Worm (Caenorhabditis elegans) whole organism, young adult: ENCODE data around the gene dod-22.

Experiments used
- B0035.1 ChIP-seq: sonication (generic microtip); optimal IDR thresholded peaks from 2 replicates; lab custom pipeline; 2016; ENCODE audit warnings: missing genetic modification characterization, mild to moderate bottlenecking, missing compliant biosample characterization, missing genotype, missing genetic modification reagents
- B0336.3 ChIP-seq: fragments of 200-800 bp; sonication (Bioruptor generic); IDR thresholded peaks from 2 replicates; pipeline ENCODE4 v1.3.6; 2022; ENCODE audit warnings: missing genetic modification characterization, missing compliant biosample characterization
- C06A6.2 ChIP-seq: fragments of 200-800 bp; sonication (Bioruptor generic); conservative IDR thresholded peaks from 2 replicates; pipeline ENCODE4 v1.3.6; 2022; ENCODE audit warnings: missing genetic modification characterization, missing compliant biosample characterization
- F23B12.7 ChIP-seq: sonication (generic microtip); optimal IDR thresholded peaks from 2 replicates; lab custom pipeline; 2017; ENCODE audit warnings: missing genetic modification characterization, mild to moderate bottlenecking, missing compliant biosample characterization, antibody characterized with exemption, moderate library complexity; ENCODE audit not compliant: insufficient read depth
- F33H1.4 ChIP-seq: fragments of 200-800 bp; sonication (Bioruptor generic); IDR thresholded peaks from 2 replicates; pipeline ENCODE4 v1.3.6; 2022; ENCODE audit warnings: missing genetic modification reagents, missing genetic modification characterization, missing compliant biosample characterization
- F37B4.10 ChIP-seq: fragments of 200-800 bp; sonication (Bioruptor generic); IDR thresholded peaks from 2 replicates; pipeline ENCODE4 v1.3.6; 2022; ENCODE audit warnings: missing genetic modification characterization, missing compliant biosample characterization
- F39B2.1 ChIP-seq: fragments of 200-800 bp; sonication (Bioruptor generic); IDR thresholded peaks from 2 replicates; pipeline ENCODE4 v1.3.6; 2022; ENCODE audit warnings: missing genetic modification reagents, missing genetic modification characterization, missing compliant biosample characterization
- F49E8.2 ChIP-seq: sonication (generic microtip); optimal IDR thresholded peaks from 3 replicates; lab custom pipeline; 2017; ENCODE audit warnings: missing genetic modification characterization, mild to moderate bottlenecking, missing compliant biosample characterization, antibody characterized with exemption, moderate library complexity; ENCODE audit not compliant: insufficient read depth
- F52B5.7 ChIP-seq: sonication (generic microtip); optimal IDR thresholded peaks from 2 replicates; lab custom pipeline; 2016; ENCODE audit warnings: mild to moderate bottlenecking, missing genetic modification characterization, missing compliant biosample characterization
- F55B11.4 ChIP-seq: sonication (generic microtip); optimal IDR thresholded peaks from 2 replicates; lab custom pipeline; 2016; ENCODE audit warnings: missing compliant biosample characterization, missing genetic modification characterization, borderline replicate concordance; ENCODE audit not compliant: insufficient read depth
- F57C9.4 ChIP-seq: sonication (generic microtip); optimal IDR thresholded peaks from 2 replicates; lab custom pipeline; 2017; ENCODE audit warnings: mild to moderate bottlenecking, missing genetic modification characterization, missing compliant biosample characterization
- K12H6.12 ChIP-seq: fragments of 200-800 bp; sonication (Bioruptor generic); optimal IDR thresholded peaks from 2 replicates; lab custom pipeline; 2018; ENCODE audit warnings: mild to moderate bottlenecking, missing genetic modification characterization, missing compliant biosample characterization
- T07F8.4 ChIP-seq: sonication (generic microtip); optimal IDR thresholded peaks from 2 replicates; lab custom pipeline; 2016; ENCODE audit warnings: mild to moderate bottlenecking, missing genetic modification characterization, moderate library complexity, missing compliant biosample characterization
- Y53G8AR.9 ChIP-seq: fragments of 200-800 bp; sonication (Bioruptor generic); conservative IDR thresholded peaks from 2 replicates; pipeline ENCODE4 v1.3.6; 2022; ENCODE audit warnings: missing genetic modification reagents, missing genetic modification characterization, missing compliant biosample characterization
- akir-1 ChIP-seq: fragments of 200-800 bp; sonication (Bioruptor generic); optimal IDR thresholded peaks from 2 replicates; lab custom pipeline; 2018; ENCODE audit warnings: mild to moderate bottlenecking, missing genetic modification characterization, moderate library complexity, missing compliant biosample characterization
- ama-1 ChIP-seq, 3 experiments: fragments of 150-350 bp in 1 of 3; sonication (generic microtip) in 2 of 3; optimal IDR thresholded peaks; 2 replicates each; lab custom pipeline; 2014 to 2018; ENCODE audit warnings: missing biosample characterization in 2 of 3, missing genetic modification characterization in 2 of 3, missing genetic modification reagents in 2 of 3
- aptf-3 ChIP-seq: fragments of 200-800 bp; sonication (Bioruptor generic); IDR thresholded peaks from 2 replicates; pipeline ENCODE4 v1.3.6; 2022; ENCODE audit warnings: missing genetic modification characterization, missing compliant biosample characterization
- attf-6 ChIP-seq: fragments of 200-800 bp; sonication (Bioruptor generic); IDR thresholded peaks from 2 replicates; pipeline ENCODE4 v1.3.6; 2022; ENCODE audit warnings: missing genetic modification reagents, missing genetic modification characterization, missing compliant biosample characterization
- ccch-3 ChIP-seq: fragments of 200-800 bp; sonication (Bioruptor generic); optimal IDR thresholded peaks from 2 replicates; lab custom pipeline; 2018; ENCODE audit warnings: mild to moderate bottlenecking, missing genetic modification characterization, missing compliant biosample characterization
- cebp-2 ChIP-seq: fragments of 200-800 bp; sonication (Bioruptor generic); IDR thresholded peaks from 2 replicates; pipeline ENCODE4 v1.3.6; 2022; ENCODE audit warnings: missing genetic modification characterization, missing compliant biosample characterization
- dox-1 ChIP-seq: fragments of 200-800 bp; sonication (Bioruptor generic); IDR thresholded peaks from 2 replicates; pipeline ENCODE4 v1.3.6; 2022; ENCODE audit warnings: missing genetic modification reagents, missing genetic modification characterization, missing compliant biosample characterization
- egl-44 ChIP-seq: fragments of 200-800 bp; sonication (Bioruptor generic); IDR thresholded peaks from 2 replicates; pipeline ENCODE4 v1.3.6; 2022; ENCODE audit warnings: missing genetic modification reagents, missing genetic modification characterization, missing compliant biosample characterization
- egrh-3 ChIP-seq: fragments of 200-800 bp; sonication (Bioruptor generic); IDR thresholded peaks from 2 replicates; pipeline ENCODE4 v1.3.6; 2022; ENCODE audit warnings: missing genetic modification reagents, missing genetic modification characterization, missing compliant biosample characterization
- fkh-3 ChIP-seq: sonication (generic microtip); optimal IDR thresholded peaks from 2 replicates; lab custom pipeline; 2016; ENCODE audit warnings: mild to moderate bottlenecking, missing genetic modification characterization, missing compliant biosample characterization
- let-526 ChIP-seq: fragments of 200-800 bp; sonication (Bioruptor generic); IDR thresholded peaks from 2 replicates; pipeline ENCODE4 v1.3.6; 2022; ENCODE audit warnings: missing genetic modification reagents, missing genetic modification characterization, missing compliant biosample characterization
- lin-54 ChIP-seq: fragments of 200-800 bp; sonication (Bioruptor generic); optimal IDR thresholded peaks from 2 replicates; lab custom pipeline; 2018; ENCODE audit warnings: mild to moderate bottlenecking, missing genetic modification characterization, missing compliant biosample characterization
- lir-1 ChIP-seq: fragments of 200-800 bp; sonication (Bioruptor generic); conservative IDR thresholded peaks from 2 replicates; pipeline ENCODE4 v1.3.6; 2022; ENCODE audit warnings: missing genetic modification reagents, missing genetic modification characterization, missing compliant biosample characterization
- madf-6 ChIP-seq: fragments of 200-800 bp; sonication (Bioruptor generic); IDR thresholded peaks from 2 replicates; pipeline ENCODE4 v1.3.6; 2022; ENCODE audit warnings: missing genetic modification reagents, missing genetic modification characterization, missing compliant biosample characterization
- nfya-1 ChIP-seq: sonication (generic microtip); optimal IDR thresholded peaks from 2 replicates; lab custom pipeline; 2017; ENCODE audit warnings: antibody characterized with exemption, missing compliant biosample characterization, missing genetic modification characterization, borderline replicate concordance; ENCODE audit not compliant: insufficient read depth
- nhr-27 ChIP-seq: fragments of 200-800 bp; sonication (Bioruptor generic); optimal IDR thresholded peaks from 2 replicates; lab custom pipeline; 2018; ENCODE audit warnings: mild to moderate bottlenecking, missing genetic modification characterization, moderate library complexity, missing compliant biosample characterization
- nhr-80 ChIP-seq: sonication (generic microtip); optimal IDR thresholded peaks from 2 replicates; lab custom pipeline; 2016; ENCODE audit warnings: missing genetic modification characterization, missing compliant biosample characterization
- snpc-4 ChIP-seq, 5 experiments: fragments of 150-350 bp in 1 of 5; sonication (generic microtip) in 4 of 5; optimal IDR thresholded peaks; 2 replicates each; lab custom pipeline; 2014 to 2018; ENCODE audit warnings: missing genetic modification characterization in 5 of 5, missing biosample characterization in 3 of 5, antibody characterized with exemption in 2 of 5, mild to moderate bottlenecking in 2 of 5, missing compliant biosample characterization in 2 of 5, missing genotype in 2 of 5, moderate library complexity in 2 of 5, missing genetic modification reagents in 1 of 5
- tlf-1 ChIP-seq: fragments of 200-800 bp; sonication (Bioruptor generic); optimal IDR thresholded peaks from 2 replicates; lab custom pipeline; 2018; ENCODE audit warnings: mild to moderate bottlenecking, missing genetic modification characterization, missing compliant biosample characterization
- unc-130 ChIP-seq: sonication (generic microtip); optimal IDR thresholded peaks from 2 replicates; lab custom pipeline; 2016; ENCODE audit warnings: missing genetic modification reagents, missing genetic modification characterization, missing compliant biosample characterization
- zfh-2 ChIP-seq: fragments of 200-800 bp; sonication (Bioruptor generic); conservative IDR thresholded peaks from 2 replicates; pipeline ENCODE4 v1.3.6; 2022; ENCODE audit warnings: missing genetic modification reagents, missing genetic modification characterization, missing compliant biosample characterization
- zim-3 ChIP-seq: sonication (generic microtip); optimal IDR thresholded peaks from 2 replicates; lab custom pipeline; 2017; ENCODE audit warnings: mild to moderate bottlenecking, missing genetic modification characterization, moderate library complexity, missing compliant biosample characterization

The dod-22 gene

DNA sequence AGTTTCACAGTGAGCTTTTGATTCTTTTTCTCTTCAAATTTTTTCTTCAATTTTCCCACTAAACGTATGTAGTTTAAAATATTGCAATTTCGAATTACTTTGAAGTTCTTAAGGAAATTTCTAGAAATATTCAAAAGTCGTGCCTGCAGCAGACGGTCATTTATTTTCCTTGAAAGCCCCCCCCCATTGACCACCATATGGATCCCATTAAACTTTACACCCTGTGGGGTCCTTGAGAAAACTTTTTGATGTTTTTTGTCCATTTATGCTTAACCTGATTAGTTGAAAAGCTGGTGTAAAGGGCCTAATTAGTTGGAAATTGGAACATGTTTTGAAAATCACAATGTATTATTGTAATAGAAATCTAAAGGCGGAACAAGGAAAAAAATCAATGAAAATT, 44.3 kb downstream of the dod-22 start:
- TF ChIP-seq fkh-3 = no peak
- no peak for TF ChIP-seq F39B2.1 (GFP tag; lab: Robert Waterston, UW)
- no peak for TF ChIP-seq egl-44
- no peak for TF ChIP-seq madf-6 (GFP tag; lab: Robert Waterston, UW)
- no peak for TF ChIP-seq K12H6.12 (tag; lab: Kevin White, UChicago)
- TF ChIP-seq Y53G8AR.9 (GFP tag; lab: Robert Waterston, UW) = no peak
- no peak for TF ChIP-seq F23B12.7
- TF ChIP-seq lin-54 (GFP tag; lab: Kevin White, UChicago) = no peak
- TF ChIP-seq lir-1 (GFP tag; lab: Robert Waterston, UW) = no peak
- no peak for TF ChIP-seq akir-1 (GFP tag; lab: Kevin White, UChicago)
- TF ChIP-seq tlf-1 (GFP tag; lab: Kevin White, UChicago) = no peak
- no peak for TF ChIP-seq snpc-4 (GFP tag; optimal IDR thresholded peaks at IDR 0.05; lab: Kevin White, UChicago)
- no peak for TF ChIP-seq snpc-4 (tag; optimal IDR thresholded peaks at IDR 0.05; lab: Kevin White, UChicago)
- TF ChIP-seq attf-6 (GFP tag; lab: Robert Waterston, UW) = no peak
- no peak for TF ChIP-seq F49E8.2
- no peak for TF ChIP-seq nhr-27 (tag; lab: Kevin White, UChicago)

ce11 chrIV:13013231-13013630, 48.1 kb downstream of the dod-22 start:
- TF ChIP-seq F33H1.4 (GFP tag; lab: Robert Waterston, UW) = no peak
- 0 out of 2 replicates have a peak, but pooled peaks have one; percentile 14 for TF ChIP-seq C06A6.2
- TF ChIP-seq nhr-80 = peak; percentile 2
- TF ChIP-seq, all 124 proteins: peak for 2

- TF ChIP-seq snpc-4 (GFP tag; optimal IDR thresholded peaks at IDR 0.05; lab: Kevin White, UChicago) (no peak), snpc-4 (tag; optimal IDR thresholded peaks at IDR 0.05; lab: Kevin White, UChicago) (peak; percentile 41 to 84 (median 62)), dox-1 (no peak)
Observed at ce11 chrIV:13013711-13014341, 48.7 kb downstream of the dod-22 start.

ce11 chrIV:13015801-13016404, 50.7 kb downstream of the dod-22 start:
- no peak for TF ChIP-seq cebp-2
- no peak for TF ChIP-seq T07F8.4 (tag; lab: Kevin White, UChicago)
- no peak for TF ChIP-seq B0336.3
- TF ChIP-seq F52B5.7 (tag; lab: Kevin White, UChicago) = no peak
- TF ChIP-seq zim-3 = no peak
- TF ChIP-seq B0035.1 (tag; lab: Kevin White, UChicago) = no peak
- no peak for TF ChIP-seq unc-130
- no peak for TF ChIP-seq ama-1 (optimal IDR thresholded peaks at IDR 0.05; lab: Kevin White, UChicago)
- TF ChIP-seq ama-1 (GFP tag; optimal IDR thresholded peaks at IDR 0.05; lab: Kevin White, UChicago) = no peak
- TF ChIP-seq F57C9.4 (tag; lab: Kevin White, UChicago) = no peak
- TF ChIP-seq let-526 (GFP tag; lab: Robert Waterston, UW) = no peak
- no peak for TF ChIP-seq F39B2.1 (GFP tag; lab: Robert Waterston, UW)

DNA sequence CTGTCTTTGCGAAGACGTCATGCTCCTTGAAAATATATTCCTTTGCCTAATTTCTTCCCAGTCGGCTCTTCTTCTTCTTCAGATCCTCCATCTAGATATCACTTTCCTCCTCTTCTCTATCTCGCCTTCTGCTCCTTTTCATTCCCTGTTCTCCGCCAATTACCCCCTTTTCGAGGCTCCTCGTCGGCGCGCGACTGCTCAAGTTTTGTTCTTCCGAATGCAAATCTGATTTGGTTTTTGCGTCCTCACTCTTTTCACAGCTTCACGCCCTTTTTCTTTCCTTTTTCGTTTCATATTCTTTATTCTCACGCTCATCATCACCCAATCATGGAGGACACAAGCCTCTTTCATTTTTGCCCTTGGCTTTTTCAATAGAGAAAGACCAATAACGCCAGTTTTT, 51.6 kb downstream of the dod-22 start:
- no peak for TF ChIP-seq F55B11.4 (tag; lab: Kevin White, UChicago)
- no peak for TF ChIP-seq F37B4.10
- no peak for TF ChIP-seq ccch-3 (GFP tag; lab: Kevin White, UChicago)
- TF ChIP-seq nfya-1 (tag; lab: Kevin White, UChicago) = no peak
- no peak for TF ChIP-seq aptf-3 (GFP tag; lab: Robert Waterston, UW)
- TF ChIP-seq zfh-2 = peak; percentile 73
- 0 out of 2 replicates have a peak, but pooled peaks have one; percentile 8 for TF ChIP-seq egrh-3 (GFP tag; lab: Robert Waterston, UW)
